Fruit fly (Drosophila melanogaster): ENCODE data around the gene Cph.

The Cph gene

dm6 chrX:7096495-7096995 lies 41.0 kb upstream of the Cph start (continued):
- TF ChIP-seq danr (GFP tag; IDR thresholded peaks at IDR 0.05), result peak; percentile 71; the same call in 1 of the 2 replicates
- TF ChIP-seq mam (GFP tag; optimal IDR thresholded peaks at IDR 0.05), result peak; percentile 72
- peak; percentile 84 for TF ChIP-seq Sox100B (GFP tag; optimal IDR thresholded peaks at IDR 0.05)
- TF ChIP-seq Fer1 (GFP tag; optimal IDR thresholded peaks at IDR 0.05), result peak; percentile 92
- TF ChIP-seq dysf (GFP tag; IDR thresholded peaks at IDR 0.05), result peak; percentile 89
- peak; percentile 45 for TF ChIP-seq Atf3 (GFP tag; optimal IDR thresholded peaks at IDR 0.05)
- peak; percentile 69 for TF ChIP-seq Abd-B (GFP tag; optimal IDR thresholded peaks at IDR 0.05)
- peak; percentile 55 for TF ChIP-seq ewg (GFP tag; optimal IDR thresholded peaks at IDR 0.05)
- peak; percentile 26 for TF ChIP-seq HmgD (GFP tag; optimal IDR thresholded peaks at IDR 0.05)
- peak; percentile 41 for TF ChIP-seq Dad (GFP tag; optimal IDR thresholded peaks at IDR 0.05)
- TF ChIP-seq Hr39 (optimal IDR thresholded peaks at IDR 0.05), result no peak
- peak; percentile 61 for TF ChIP-seq Spps (tag; optimal IDR thresholded peaks at IDR 0.05)
- peak; percentile 79 for TF ChIP-seq CG7786 (GFP tag; optimal IDR thresholded peaks at IDR 0.05)
- TF ChIP-seq CG8388 (GFP tag; optimal IDR thresholded peaks at IDR 0.05), result peak; percentile 80
- TF ChIP-seq CG1792 (GFP tag; optimal IDR thresholded peaks at IDR 0.05), result peak; percentile 65
- TF ChIP-seq Dek (tag; optimal IDR thresholded peaks at IDR 0.05), result peak; percentile 79
- peak; percentile 40 for TF ChIP-seq Mes4 (GFP tag; optimal IDR thresholded peaks at IDR 0.05)
- TF ChIP-seq CG15479 (GFP tag; optimal IDR thresholded peaks at IDR 0.05), result peak; percentile 80
- TF ChIP-seq CG3726 (GFP tag; IDR thresholded peaks at IDR 0.05), result no peak; the same call in 2 of the 3 replicates
- no peak for TF ChIP-seq NC2α (GFP tag; optimal IDR thresholded peaks at IDR 0.05)
- peak; percentile 89 for TF ChIP-seq CG12659 (GFP tag; optimal IDR thresholded peaks at IDR 0.05)
- TF ChIP-seq ap (GFP tag; IDR thresholded peaks at IDR 0.05), result 0 out of 2 replicates have a peak, but pooled peaks have one; percentile 29
- peak; percentile 75 for TF ChIP-seq CG15514 (GFP tag; optimal IDR thresholded peaks at IDR 0.05)
- peak; percentile 63 for TF ChIP-seq Oaz (GFP tag; IDR thresholded peaks at IDR 0.05)
- 0 out of 2 replicates have a peak, but pooled peaks have one; percentile 47 for TF ChIP-seq CG16779 (GFP tag; IDR thresholded peaks at IDR 0.05)
- TF ChIP-seq Sox102F (GFP tag; optimal IDR thresholded peaks at IDR 0.05), result peak; percentile 73
- peak; percentile 67; the same call in 1 of the 2 replicates for TF ChIP-seq CG17328 (GFP tag; IDR thresholded peaks at IDR 0.05)
- TF ChIP-seq croc (GFP tag; conservative IDR thresholded peaks at IDR 0.05), result peak; percentile 61; the same call in 2 of the 3 replicates
- TF ChIP-seq cas (GFP tag; IDR thresholded peaks at IDR 0.05), result no peak
- no peak for TF ChIP-seq Dip2 (GFP tag; IDR thresholded peaks at IDR 0.05)
- TF ChIP-seq ind (GFP tag; optimal IDR thresholded peaks at IDR 0.05), result peak; percentile 70
- no peak for TF ChIP-seq unc-4 (GFP tag; IDR thresholded peaks at IDR 0.05; ENCODE audit: partially characterized antibody)
- peak; percentile 30; the same call in 1 of the 2 replicates for TF ChIP-seq rib (GFP tag; IDR thresholded peaks at IDR 0.05)
- TF ChIP-seq CG18764 (GFP tag; optimal IDR thresholded peaks at IDR 0.05), result peak; percentile 49
- peak; percentile 93 for TF ChIP-seq CG2678 (tag; optimal IDR thresholded peaks at IDR 0.05)

- TF ChIP-seq Xrp1 (GFP tag; IDR thresholded peaks at IDR 0.05), result no peak
- TF ChIP-seq nau (GFP tag; optimal IDR thresholded peaks at IDR 0.05), result no peak
- no peak for TF ChIP-seq vvl (GFP tag; IDR thresholded peaks at IDR 0.05)
- no peak for TF ChIP-seq stc (GFP tag; IDR thresholded peaks at IDR 0.05)
- TF ChIP-seq odd (GFP tag; optimal IDR thresholded peaks at IDR 0.05), result no peak
- no peak for TF ChIP-seq Sox102F (GFP tag; optimal IDR thresholded peaks at IDR 0.05)
- TF ChIP-seq ind (GFP tag; optimal IDR thresholded peaks at IDR 0.05), result no peak
- peak; percentile 55 for TF ChIP-seq CG17359 (tag; optimal IDR thresholded peaks at IDR 0.05)
- TF ChIP-seq pho (GFP tag; optimal IDR thresholded peaks at IDR 0.05), result no peak
- TF ChIP-seq CG7786 (GFP tag; optimal IDR thresholded peaks at IDR 0.05), result no peak
- TF ChIP-seq esg (GFP tag; conservative IDR thresholded peaks at IDR 0.05), result no peak
- TF ChIP-seq CG6254 (GFP tag; optimal IDR thresholded peaks at IDR 0.05), result no peak
- TF ChIP-seq slp2 (GFP tag; optimal IDR thresholded peaks at IDR 0.05), result no peak
- no peak for TF ChIP-seq sima (GFP tag; optimal IDR thresholded peaks at IDR 0.05)
- no peak for TF ChIP-seq aop (GFP tag; IDR thresholded peaks at IDR 0.05)
- TF ChIP-seq CG15601 (tag; optimal IDR thresholded peaks at IDR 0.05), result no peak
- no peak for TF ChIP-seq CG14965 (GFP tag; optimal IDR thresholded peaks at IDR 0.05; ENCODE audit: borderline replicate concordance)
- no peak for TF ChIP-seq Doc2 (GFP tag; IDR thresholded peaks at IDR 0.05)
Observed at dm6 chrX:7097071-7097858, 40.3 kb upstream of the Cph start.
